Worm (Caenorhabditis elegans) whole organism, L1 larva: ENCODE measurements around the gene acer-1.
A peak's percentile ranks its signal among the peaks of the same experiment; 100 is the strongest.

Source experiments
- C04F5.9 ChIP-seq: sonication (generic microtip); optimal IDR thresholded peaks from 2 replicates; lab custom pipeline; 2016; ENCODE audit warnings: missing genetic modification characterization, missing compliant biosample characterization
- C16A3.4 ChIP-seq: fragments of 150-350 bp; optimal IDR thresholded peaks from 2 replicates; lab custom pipeline; 2014; ENCODE audit warnings: missing biosample characterization, missing genetic modification characterization
- aly-2 ChIP-seq: fragments of 150-350 bp; optimal IDR thresholded peaks from 2 replicates; lab custom pipeline; 2014; ENCODE audit warnings: missing biosample characterization, missing genetic modification characterization
- ama-1 ChIP-seq: fragments of 150-350 bp; optimal IDR thresholded peaks from 2 replicates; lab custom pipeline; 2014
- blmp-1 ChIP-seq: fragments of 150-350 bp; optimal IDR thresholded peaks from 2 replicates; lab custom pipeline; 2014; ENCODE audit warnings: missing biosample characterization, missing genetic modification characterization
- ceh-63 ChIP-seq: fragments of 200-800 bp; sonication (Bioruptor generic); optimal IDR thresholded peaks from 2 replicates; lab custom pipeline; 2018; ENCODE audit warnings: mild to moderate bottlenecking, missing genetic modification characterization, missing compliant biosample characterization
- ceh-88 ChIP-seq: fragments of 200-800 bp; sonication (Bioruptor generic); IDR thresholded peaks from 2 replicates; pipeline ENCODE4 v1.3.6; 2022; ENCODE audit warnings: missing genetic modification characterization, missing compliant biosample characterization
- ces-1 ChIP-seq: fragments of 150-350 bp; optimal IDR thresholded peaks from 2 replicates; lab custom pipeline; 2014; ENCODE audit warnings: missing biosample characterization, missing genetic modification reagents, missing genetic modification characterization
- dsc-1 ChIP-seq: sonication (generic microtip); optimal IDR thresholded peaks from 2 replicates; lab custom pipeline; 2016; ENCODE audit warnings: mild to moderate bottlenecking, missing genetic modification characterization, missing compliant biosample characterization
- efl-1 ChIP-seq, 4 experiments: fragments of 150-350 bp; optimal IDR thresholded peaks in 3 of 4; peaks in 1 of 4; 1 replicate in 1 of 4; 2 replicates in 3 of 4; lab custom pipeline; 2014; ENCODE audit warnings: missing biosample characterization in 2 of 4, missing genetic modification characterization in 2 of 4, missing genetic modification reagents in 2 of 4
- efl-3 ChIP-seq: fragments of 200-800 bp; sonication (Bioruptor generic); optimal IDR thresholded peaks from 2 replicates; lab custom pipeline; 2018; ENCODE audit warnings: mild to moderate bottlenecking, missing genetic modification characterization, missing compliant biosample characterization
- egl-13 ChIP-seq: sonication (generic microtip); optimal IDR thresholded peaks from 2 replicates; lab custom pipeline; 2016; ENCODE audit warnings: missing genotype, missing genetic modification reagents, missing genetic modification characterization, missing compliant biosample characterization
- elt-3 ChIP-seq, 6 experiments: fragments of 150-350 bp in 1 of 6; sonication (generic microtip); optimal IDR thresholded peaks; 2 replicates each; lab custom pipeline; 2017 to 2018; ENCODE audit warnings: missing biosample characterization in 6 of 6, missing genetic modification characterization in 6 of 6, inconsistent platforms in 1 of 6
- ets-5 ChIP-seq: fragments of 200-800 bp; sonication (Bioruptor generic); IDR thresholded peaks from 2 replicates; pipeline ENCODE4 v1.3.6; 2022; ENCODE audit warnings: missing genetic modification characterization, missing compliant biosample characterization
- fkh-10 ChIP-seq: sonication (generic microtip); optimal IDR thresholded peaks from 2 replicates; lab custom pipeline; 2017; ENCODE audit warnings: missing biosample characterization, missing genetic modification reagents, missing genetic modification characterization
- fkh-8 ChIP-seq: sonication (generic microtip); optimal IDR thresholded peaks from 2 replicates; lab custom pipeline; 2016; ENCODE audit warnings: mild to moderate bottlenecking, missing genetic modification characterization, missing compliant biosample characterization
- grh-1 ChIP-seq: fragments of 200-800 bp; sonication (Bioruptor generic); IDR thresholded peaks from 2 replicates; pipeline ENCODE4 v1.3.6; 2022; ENCODE audit warnings: missing genetic modification reagents, missing genetic modification characterization, missing compliant biosample characterization
- hpl-2 ChIP-seq: fragments of 150-350 bp; optimal IDR thresholded peaks from 2 replicates; lab custom pipeline; 2014; ENCODE audit warnings: missing biosample characterization, missing genetic modification reagents, missing genetic modification characterization
- irx-1 ChIP-seq: sonication (generic microtip); optimal IDR thresholded peaks from 2 replicates; lab custom pipeline; 2016; ENCODE audit warnings: missing genetic modification characterization, missing compliant biosample characterization
- lin-13 ChIP-seq: fragments of 150-350 bp; optimal IDR thresholded peaks from 2 replicates; lab custom pipeline; 2014; ENCODE audit warnings: missing biosample characterization, missing genetic modification reagents, missing genetic modification characterization
- lin-14 ChIP-seq: fragments of 200-800 bp; sonication (Bioruptor generic); optimal IDR thresholded peaks from 2 replicates; lab custom pipeline; 2018; ENCODE audit warnings: mild to moderate bottlenecking, missing genetic modification characterization, moderate library complexity, missing compliant biosample characterization
- lin-39 ChIP-seq: fragments of 150-350 bp; optimal IDR thresholded peaks from 2 replicates; lab custom pipeline; 2014; ENCODE audit warnings: missing biosample characterization, missing genetic modification reagents, missing genetic modification characterization
- mab-9 ChIP-seq: fragments of 200-800 bp; sonication (Bioruptor generic); IDR thresholded peaks from 2 replicates; pipeline ENCODE4 v1.3.6; 2022; ENCODE audit warnings: missing genetic modification reagents, missing genetic modification characterization, missing compliant biosample characterization
- mdl-1 ChIP-seq, 2 experiments: fragments of 150-350 bp; optimal IDR thresholded peaks; 2 replicates each; lab custom pipeline; 2014 to 2017; ENCODE audit warnings: missing biosample characterization in 2 of 2, missing genetic modification characterization in 2 of 2, inconsistent platforms in 1 of 2
- mef-2 ChIP-seq: fragments of 150-350 bp; optimal IDR thresholded peaks from 2 replicates; lab custom pipeline; 2014; ENCODE audit warnings: missing biosample characterization, missing genetic modification characterization
- mep-1 ChIP-seq: fragments of 150-350 bp; optimal IDR thresholded peaks from 2 replicates; lab custom pipeline; 2014; ENCODE audit warnings: missing biosample characterization, missing genetic modification characterization
- nhr-11 ChIP-seq: fragments of 150-350 bp; optimal IDR thresholded peaks from 2 replicates; lab custom pipeline; 2014; ENCODE audit warnings: missing biosample characterization, missing genetic modification characterization
- nhr-20 ChIP-seq: sonication (generic microtip); optimal IDR thresholded peaks from 2 replicates; lab custom pipeline; 2016; ENCODE audit warnings: mild to moderate bottlenecking, missing genetic modification characterization, missing compliant biosample characterization
- nhr-28 ChIP-seq: fragments of 150-350 bp; optimal IDR thresholded peaks from 2 replicates; lab custom pipeline; 2014; ENCODE audit warnings: missing biosample characterization, missing genetic modification characterization
- nhr-47 ChIP-seq: sonication (generic microtip); optimal IDR thresholded peaks from 2 replicates; lab custom pipeline; 2016; ENCODE audit warnings: mild to moderate bottlenecking, missing genetic modification characterization, moderate library complexity, missing compliant biosample characterization
- nhr-76 ChIP-seq: sonication (generic microtip); optimal IDR thresholded peaks from 2 replicates; lab custom pipeline; 2017; ENCODE audit warnings: missing biosample characterization, missing genetic modification characterization
- nhr-77 ChIP-seq: fragments of 150-350 bp; optimal IDR thresholded peaks from 2 replicates; lab custom pipeline; 2014; ENCODE audit warnings: missing biosample characterization, missing genetic modification characterization
- nhr-85 ChIP-seq: sonication (generic microtip); peaks from one replicate; lab custom pipeline; 2016; ENCODE audit warnings: missing genetic modification characterization, inconsistent platforms, missing compliant biosample characterization
- rnt-1 ChIP-seq: sonication (generic microtip); optimal IDR thresholded peaks from 2 replicates; lab custom pipeline; 2016; ENCODE audit warnings: mild to moderate bottlenecking, missing genetic modification characterization, moderate library complexity, missing compliant biosample characterization
- skn-1 ChIP-seq: fragments of 150-350 bp; optimal IDR thresholded peaks from 2 replicates; lab custom pipeline; 2014; ENCODE audit warnings: missing biosample characterization, missing genetic modification characterization
- snpc-4 ChIP-seq: fragments of 150-350 bp; optimal IDR thresholded peaks from 2 replicates; lab custom pipeline; 2014; ENCODE audit warnings: missing biosample characterization, missing genetic modification characterization
- snu-23 ChIP-seq: sonication (generic microtip); optimal IDR thresholded peaks from 2 replicates; lab custom pipeline; 2016; ENCODE audit warnings: missing genetic modification characterization, missing compliant biosample characterization
- swsn-7 ChIP-seq: sonication (generic microtip); optimal IDR thresholded peaks from 2 replicates; lab custom pipeline; 2016; ENCODE audit warnings: missing genetic modification characterization, missing compliant biosample characterization
- tlp-1 ChIP-seq: fragments of 150-350 bp; optimal IDR thresholded peaks from 2 replicates; lab custom pipeline; 2014; ENCODE audit warnings: missing biosample characterization, missing genetic modification characterization
- unc-30 ChIP-seq: sonication (generic microtip); optimal IDR thresholded peaks from 2 replicates; lab custom pipeline; 2017; ENCODE audit warnings: missing biosample characterization, missing genetic modification characterization
- unc-62 ChIP-seq: fragments of 150-350 bp; optimal IDR thresholded peaks from 2 replicates; lab custom pipeline; 2014; ENCODE audit warnings: missing biosample characterization, missing genetic modification reagents, missing genetic modification characterization
- unc-98 ChIP-seq: fragments of 200-800 bp; sonication (Bioruptor generic); IDR thresholded peaks from 2 replicates; pipeline ENCODE4 v1.3.6; 2022; ENCODE audit warnings: missing genetic modification characterization, missing compliant biosample characterization
- vab-15 ChIP-seq: sonication (generic microtip); optimal IDR thresholded peaks from 2 replicates; lab custom pipeline; 2017; ENCODE audit warnings: missing genotype, mild to moderate bottlenecking, missing genetic modification characterization, missing compliant biosample characterization
- xbp-1 ChIP-seq: sonication (generic microtip); optimal IDR thresholded peaks from 2 replicates; lab custom pipeline; 2016; ENCODE audit warnings: missing genetic modification characterization, missing compliant biosample characterization
- zip-4 ChIP-seq: fragments of 200-800 bp; sonication (Bioruptor generic); optimal IDR thresholded peaks from 2 replicates; lab custom pipeline; 2018; ENCODE audit warnings: mild to moderate bottlenecking, missing genetic modification characterization, moderate library complexity, missing compliant biosample characterization
- ztf-11 ChIP-seq, 2 experiments: sonication (generic microtip); optimal IDR thresholded peaks; 2 replicates each; lab custom pipeline; 2016 to 2017; ENCODE audit warnings: missing genetic modification characterization in 2 of 2, missing biosample characterization in 1 of 2, missing compliant biosample characterization in 1 of 2
- ztf-4 ChIP-seq: fragments of 150-350 bp; optimal IDR thresholded peaks from 2 replicates; lab custom pipeline; 2014; ENCODE audit warnings: missing biosample characterization, missing genetic modification characterization

The acer-1 gene

DNA sequence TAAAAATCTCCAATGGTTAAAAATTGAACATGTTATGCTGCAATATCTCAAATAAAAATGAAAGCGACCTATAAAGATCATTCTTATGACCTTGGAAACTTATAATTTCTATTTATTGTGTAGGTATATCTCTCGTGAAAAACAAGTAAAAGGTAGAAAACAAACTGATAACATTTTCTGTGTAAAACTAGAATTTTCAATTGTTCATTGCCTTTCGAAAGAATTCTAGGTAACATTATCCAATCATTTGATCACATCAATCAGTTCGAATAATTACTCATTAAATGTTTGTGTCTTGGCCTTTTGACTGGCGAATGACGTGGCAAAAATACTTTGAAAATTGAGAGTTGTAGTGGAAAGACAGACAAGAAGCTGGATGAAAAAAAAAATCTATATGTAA is 12.3 kb downstream of the acer-1 start (continued):
- TF ChIP-seq ama-1 (lab: Kevin White, UChicago) (no peak), grh-1 (GFP tag; lab: Robert Waterston, UW) (peak; percentile 35; the same call in 1 of the 2 replicates), vab-15 (peak; percentile 62), dsc-1 (tag; lab: Kevin White, UChicago) (no peak), nhr-28 (no peak), tlp-1 (no peak), unc-62 (no peak), egl-13 (no peak), irx-1 (tag; lab: Kevin White, UChicago) (no peak), mdl-1 (tag; optimal IDR thresholded peaks at IDR 0.05; lab: Kevin White, UChicago) (no peak), unc-98 (GFP tag; lab: Robert Waterston, UW) (no peak), lin-13 (GFP tag; lab: Kevin White, UChicago) (no peak), efl-1 (optimal IDR thresholded peaks at IDR 0.05; lab: Kevin White, UChicago) (no peak), efl-1 (GFP tag; optimal IDR thresholded peaks at IDR 0.05 in 1 of 2; lab: Kevin White, UChicago) (no peak), swsn-7 (tag; lab: Kevin White, UChicago) (no peak), mab-9 (no peak), snu-23 (GFP tag; lab: Kevin White, UChicago) (no peak), ztf-4 (tag; lab: Kevin White, UChicago) (no peak), zip-4 (GFP tag; lab: Kevin White, UChicago) (no peak), efl-3 (no peak), ces-1 (no peak), nhr-85 (tag; lab: Kevin White, UChicago) (peak; percentile 78), ztf-11 (tag; optimal IDR thresholded peaks at IDR 0.05; lab: Kevin White, UChicago) (no peak), nhr-20 (peak; percentile 14), mef-2 (tag; lab: Kevin White, UChicago) (no peak), blmp-1 (tag; lab: Kevin White, UChicago) (peak; percentile 37), lin-39 (no peak), mep-1 (tag; lab: Kevin White, UChicago) (no peak), ceh-63 (GFP tag; lab: Kevin White, UChicago) (no peak), nhr-77 (tag; lab: Kevin White, UChicago) (no peak), xbp-1 (tag; lab: Kevin White, UChicago) (no peak), lin-14 (GFP tag; lab: Kevin White, UChicago) (peak; percentile 29), snpc-4 (no peak), C16A3.4 (tag; lab: Kevin White, UChicago) (no peak), elt-3 (tag; optimal IDR thresholded peaks at IDR 0.05; lab: Kevin White, UChicago) (peak in 1 of 6 experiments; percentile 55), skn-1 (no peak), hpl-2 (no peak), aly-2 (tag; lab: Kevin White, UChicago) (no peak), fkh-10 (no peak), ets-5 (GFP tag; lab: Robert Waterston, UW) (no peak), rnt-1 (no peak), nhr-76 (no peak), nhr-47 (no peak), nhr-11 (tag; lab: Kevin White, UChicago) (no peak), ceh-88 (no peak), unc-30 (tag; lab: Kevin White, UChicago) (no peak), fkh-8 (tag; lab: Kevin White, UChicago) (no peak), C04F5.9 (tag; lab: Kevin White, UChicago) (no peak)
